Worm (Caenorhabditis elegans): ENCODE results near the gene dnj-3.

dnj-3 gene

DNA sequence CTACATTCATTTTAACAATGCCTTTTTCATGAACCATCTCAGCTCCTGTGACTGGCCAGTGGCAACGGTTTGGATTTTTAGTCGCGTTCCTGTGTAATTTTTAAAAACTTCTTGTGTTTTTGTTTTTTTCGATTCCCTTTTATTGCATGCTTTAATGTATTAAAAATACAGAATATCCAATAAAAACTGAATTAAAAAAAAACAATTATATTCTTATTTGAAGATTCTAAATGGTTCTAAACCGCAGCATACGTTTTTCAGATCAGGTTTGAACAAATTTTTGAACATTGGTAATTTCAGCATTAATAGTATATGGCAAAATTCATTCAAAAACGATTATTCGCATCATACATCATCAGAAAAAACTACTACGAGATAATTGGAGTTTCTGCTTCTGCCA is at the start of gene dnj-3:
TSS of gene dnj-3 (plus strand) at position 301 of the 400 bp plus-strand sequence.
- TF ChIP-seq nhr-48 (tag; optimal IDR thresholded peaks at IDR 0.05): no peak
- no peak for TF ChIP-seq dve-1 (tag; optimal IDR thresholded peaks at IDR 0.05; ENCODE audit: insufficient read depth)
- no peak for TF ChIP-seq lin-13 (GFP tag; optimal IDR thresholded peaks at IDR 0.05)
- TF ChIP-seq nhr-111 (GFP tag; optimal IDR thresholded peaks at IDR 0.05): no peak
- no peak for TF ChIP-seq tra-1 (GFP tag; IDR thresholded peaks at IDR 0.05)
- no peak for TF ChIP-seq hlh-11 (tag; optimal IDR thresholded peaks at IDR 0.05)
- TF ChIP-seq nhr-77 (tag; optimal IDR thresholded peaks at IDR 0.05): no peak
- TF ChIP-seq nhr-6 (tag; optimal IDR thresholded peaks at IDR 0.05): no peak
- TF ChIP-seq spr-1 (tag; optimal IDR thresholded peaks at IDR 0.05): no peak
- no peak for TF ChIP-seq unc-39 (tag; optimal IDR thresholded peaks at IDR 0.05)

DNA sequence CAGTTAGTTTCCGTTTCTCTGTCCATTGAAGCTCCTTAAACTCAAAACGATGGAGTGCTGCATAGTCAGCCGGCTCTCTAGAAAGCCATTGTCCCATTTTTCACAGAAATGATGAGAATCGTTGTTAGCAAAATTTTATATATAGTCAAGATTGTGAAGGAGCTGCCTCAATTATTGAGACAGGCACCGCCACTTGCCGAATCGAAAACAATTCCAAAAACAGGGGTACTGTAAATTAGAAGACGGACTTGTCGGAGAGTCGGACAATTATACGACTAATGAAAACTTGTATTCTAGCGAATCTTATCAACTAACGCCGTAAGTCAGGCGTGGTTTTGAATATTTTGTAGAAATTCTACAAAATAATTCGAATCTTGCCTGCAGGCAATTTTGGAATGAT is 48.2 kb upstream of the dnj-3 start, which contains the start of gene F14H8.2:
TSS of gene F14H8.2 (minus strand) at position 101 of the 400 bp plus-strand sequence.
- TF ChIP-seq lin-15B (tag; optimal IDR thresholded peaks at IDR 0.05) (no peak), jun-1 (tag; optimal IDR thresholded peaks at IDR 0.05) (no peak), nhr-76 (tag; optimal IDR thresholded peaks at IDR 0.05) (no peak), unc-130 (GFP tag; optimal IDR thresholded peaks at IDR 0.05) (no peak), nhr-10 (tag; optimal IDR thresholded peaks at IDR 0.05) (no peak), Y5F2A.4 (GFP tag; optimal IDR thresholded peaks at IDR 0.05) (no peak), ceh-28 (tag; optimal IDR thresholded peaks at IDR 0.05) (no peak), cey-2 (tag; optimal IDR thresholded peaks at IDR 0.05; ENCODE audit: borderline replicate concordance, insufficient read depth) (no peak), Y75B8A.6 (GFP tag; IDR thresholded peaks at IDR 0.05) (no peak), lin-1 (GFP tag; IDR thresholded peaks at IDR 0.05) (no peak), set-16 (GFP tag; IDR thresholded peaks at IDR 0.05) (no peak), daf-19 (GFP tag; conservative IDR thresholded peaks at IDR 0.05) (no peak)

DNA sequence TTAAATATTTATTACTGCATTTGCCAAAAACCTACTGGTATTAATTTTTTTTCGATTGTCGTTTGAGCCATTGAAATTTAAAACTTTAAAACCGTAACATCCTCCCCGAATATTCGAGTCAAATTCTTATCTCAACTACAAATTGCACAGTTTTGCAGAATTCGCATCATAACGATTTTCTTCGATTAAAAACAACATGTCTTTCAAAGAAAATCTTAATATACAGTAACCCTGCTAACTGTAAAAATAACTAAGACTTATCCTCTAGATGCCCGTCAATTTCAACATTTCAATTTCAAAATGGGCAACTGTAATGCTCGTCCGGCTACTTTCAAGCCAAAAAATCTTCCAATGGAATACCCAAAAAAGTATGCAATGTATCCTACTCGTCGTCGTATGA is 47.7 kb upstream of the dnj-3 start, which contains the start of gene F14H8.5:
TSS of gene F14H8.5 (plus strand) at position 301 of the 400 bp plus-strand sequence.
- TF ChIP-seq nhr-111 (GFP tag; optimal IDR thresholded peaks at IDR 0.05) (no peak), dpl-1 (GFP tag; optimal IDR thresholded peaks at IDR 0.05) (no peak), jun-1 (tag; optimal IDR thresholded peaks at IDR 0.05) (no peak), ZK546.5 (tag; optimal IDR thresholded peaks at IDR 0.05) (no peak), mdt-29 (GFP tag; IDR thresholded peaks at IDR 0.05) (no peak)

ce11 chrV:15023544-15023943 is 44.9 kb upstream of the dnj-3 start, which contains the start of gene F14H8.4:
Gene F14H8.4 (plus strand): TSS chrV:15023844.
- TF ChIP-seq cey-2 (tag; optimal IDR thresholded peaks at IDR 0.05; ENCODE audit: borderline replicate concordance, insufficient read depth) (no peak), mes-2 (tag; optimal IDR thresholded peaks at IDR 0.05; ENCODE audit: poor library complexity, severe bottlenecking) (no peak), tra-1 (GFP tag; IDR thresholded peaks at IDR 0.05) (no peak), jun-1 (tag; optimal IDR thresholded peaks at IDR 0.05) (no peak), ceh-82 (tag; optimal IDR thresholded peaks at IDR 0.05) (no peak), F44E2.7 (GFP tag; IDR thresholded peaks at IDR 0.05) (no peak), daf-8 (GFP tag; IDR thresholded peaks at IDR 0.05) (no peak), hlh-30 (tag; optimal IDR thresholded peaks at IDR 0.05; ENCODE audit: insufficient read depth) (no peak), lin-39 (tag; optimal IDR thresholded peaks at IDR 0.05) (no peak), Y105C5A.15 (GFP tag; IDR thresholded peaks at IDR 0.05) (no peak), vab-7 (GFP tag; IDR thresholded peaks at IDR 0.05) (no peak), ceh-32 (tag; optimal IDR thresholded peaks at IDR 0.05; ENCODE audit: poor library complexity) (no peak), aha-1 (tag) (no peak), hmg-1.1 (GFP tag; IDR thresholded peaks at IDR 0.05) (no peak), hif-1 (tag; optimal IDR thresholded peaks at IDR 0.05) (no peak), gei-8 (GFP tag; optimal IDR thresholded peaks at IDR 0.05) (no peak), Y48G9A.11 (GFP tag; IDR thresholded peaks at IDR 0.05) (no peak), set-16 (GFP tag; IDR thresholded peaks at IDR 0.05) (no peak), nhr-48 (tag; optimal IDR thresholded peaks at IDR 0.05) (no peak)
